Worm (Caenorhabditis elegans) whole organism, mixed stage, embryonic: Measurements from ENCODE around the gene rpl-28.

Source experiments
- M03D4.4 ChIP-seq: sonication (generic microtip); optimal IDR thresholded peaks from 2 replicates; lab custom pipeline; 2017; ENCODE audit warnings: mild to moderate bottlenecking, missing genetic modification characterization, missing compliant biosample characterization
- bed-3 ChIP-seq: fragments of 200-800 bp; sonication (Bioruptor generic); optimal IDR thresholded peaks from 3 replicates; lab custom pipeline; 2018; ENCODE audit warnings: mild to moderate bottlenecking, missing genetic modification characterization, moderate library complexity, missing compliant biosample characterization
- blmp-1 ChIP-seq: fragments of 150-350 bp; optimal IDR thresholded peaks from 2 replicates; lab custom pipeline; 2014; ENCODE audit warnings: missing biosample characterization, missing genetic modification characterization
- ceh-39 ChIP-seq: fragments of 150-350 bp; optimal IDR thresholded peaks from 2 replicates; lab custom pipeline; 2014; ENCODE audit warnings: missing biosample characterization, missing genetic modification characterization
- ceh-43 ChIP-seq: fragments of 200-800 bp; sonication (Bioruptor generic); optimal IDR thresholded peaks from 2 replicates; lab custom pipeline; 2018; ENCODE audit warnings: mild to moderate bottlenecking, missing genetic modification characterization, moderate library complexity, missing compliant biosample characterization
- ceh-83 ChIP-seq: fragments of 200-800 bp; sonication (Bioruptor generic); optimal IDR thresholded peaks from 2 replicates; lab custom pipeline; 2018; ENCODE audit warnings: mild to moderate bottlenecking, missing genetic modification characterization, missing compliant biosample characterization
- ces-1 ChIP-seq: fragments of 150-350 bp; optimal IDR thresholded peaks from 2 replicates; lab custom pipeline; 2014; ENCODE audit warnings: missing biosample characterization, missing genetic modification reagents, missing genetic modification characterization
- cnd-1 ChIP-seq: fragments of 200-800 bp; sonication (Bioruptor generic); optimal IDR thresholded peaks from 2 replicates; lab custom pipeline; 2018; ENCODE audit warnings: mild to moderate bottlenecking, missing genetic modification characterization, missing compliant biosample characterization
- elt-1 ChIP-seq: sonication (generic microtip); optimal IDR thresholded peaks from 2 replicates; lab custom pipeline; 2017; ENCODE audit warnings: missing genetic modification characterization, mild to moderate bottlenecking, missing compliant biosample characterization, antibody characterized with exemption, moderate library complexity, borderline replicate concordance; ENCODE audit not compliant: insufficient read depth
- elt-3 ChIP-seq: fragments of 150-350 bp; optimal IDR thresholded peaks from 2 replicates; lab custom pipeline; 2014; ENCODE audit warnings: missing biosample characterization, missing genetic modification characterization
- flh-1 ChIP-seq: fragments of 200-800 bp; sonication (Bioruptor generic); optimal IDR thresholded peaks from 2 replicates; lab custom pipeline; 2018; ENCODE audit warnings: mild to moderate bottlenecking, missing genetic modification characterization, moderate library complexity, missing compliant biosample characterization
- ham-2 ChIP-seq: fragments of 200-800 bp; sonication (Bioruptor generic); optimal IDR thresholded peaks from 2 replicates; lab custom pipeline; 2018; ENCODE audit warnings: mild to moderate bottlenecking, missing genetic modification characterization, missing compliant biosample characterization
- hlh-1 ChIP-seq: fragments of 150-350 bp; optimal IDR thresholded peaks from 2 replicates; lab custom pipeline; 2014; ENCODE audit warnings: missing biosample characterization, missing genetic modification reagents, missing genetic modification characterization
- lin-13 ChIP-seq: fragments of 150-350 bp; optimal IDR thresholded peaks from 2 replicates; lab custom pipeline; 2014; ENCODE audit warnings: missing biosample characterization, missing genetic modification characterization
- lin-32 ChIP-seq: fragments of 200-800 bp; sonication (Bioruptor generic); optimal IDR thresholded peaks from 2 replicates; lab custom pipeline; 2018; ENCODE audit warnings: mild to moderate bottlenecking, missing genetic modification characterization, missing compliant biosample characterization
- mab-5 ChIP-seq: fragments of 150-350 bp; optimal IDR thresholded peaks from 2 replicates; lab custom pipeline; 2014; ENCODE audit warnings: missing biosample characterization, missing genetic modification characterization
- mep-1 ChIP-seq: fragments of 150-350 bp; optimal IDR thresholded peaks from 2 replicates; lab custom pipeline; 2017; ENCODE audit warnings: missing biosample characterization, missing genetic modification reagents, missing genetic modification characterization, inconsistent platforms
- mls-2 ChIP-seq: sonication (generic microtip); optimal IDR thresholded peaks from 2 replicates; lab custom pipeline; 2016; ENCODE audit warnings: mild to moderate bottlenecking, missing genetic modification characterization, moderate library complexity, missing compliant biosample characterization
- nhr-12 ChIP-seq: fragments of 150-350 bp; optimal IDR thresholded peaks from 2 replicates; lab custom pipeline; 2014; ENCODE audit warnings: missing biosample characterization, missing genetic modification characterization
- nhr-2 ChIP-seq: fragments of 150-350 bp; optimal IDR thresholded peaks from 2 replicates; lab custom pipeline; 2014; ENCODE audit warnings: missing biosample characterization, missing genetic modification characterization
- nhr-28 ChIP-seq: fragments of 150-350 bp; optimal IDR thresholded peaks from 2 replicates; lab custom pipeline; 2014; ENCODE audit warnings: missing biosample characterization, missing genetic modification characterization
- nhr-76 ChIP-seq: sonication (generic microtip); optimal IDR thresholded peaks from 2 replicates; lab custom pipeline; 2017; ENCODE audit warnings: missing biosample characterization, missing genetic modification characterization
- pha-4 ChIP-seq: fragments of 150-350 bp; optimal IDR thresholded peaks from 2 replicates; lab custom pipeline; 2018; ENCODE audit warnings: missing biosample characterization, missing genetic modification reagents, missing genetic modification characterization
- sem-2 ChIP-seq: fragments of 200-800 bp; sonication (Bioruptor generic); optimal IDR thresholded peaks from 2 replicates; lab custom pipeline; 2018; ENCODE audit warnings: mild to moderate bottlenecking, missing genetic modification characterization, missing compliant biosample characterization
- snpc-4 ChIP-seq: fragments of 150-350 bp; optimal IDR thresholded peaks from 2 replicates; lab custom pipeline; 2014; ENCODE audit warnings: missing biosample characterization, missing genetic modification characterization
- sptf-1 ChIP-seq: sonication (generic microtip); optimal IDR thresholded peaks from 2 replicates; lab custom pipeline; 2017; ENCODE audit warnings: mild to moderate bottlenecking, missing genetic modification characterization, moderate library complexity, missing compliant biosample characterization
- tbx-8 ChIP-seq: fragments of 200-800 bp; sonication (Bioruptor generic); optimal IDR thresholded peaks from 2 replicates; lab custom pipeline; 2018; ENCODE audit warnings: mild to moderate bottlenecking, missing genetic modification characterization, moderate library complexity, missing compliant biosample characterization
- unc-120 ChIP-seq: sonication (generic microtip); optimal IDR thresholded peaks from 2 replicates; lab custom pipeline; 2017; ENCODE audit warnings: missing genetic modification characterization, missing compliant biosample characterization; ENCODE audit not compliant: poor library complexity, severe bottlenecking
- unc-39 ChIP-seq: fragments of 150-350 bp; optimal IDR thresholded peaks from 2 replicates; lab custom pipeline; 2014; ENCODE audit warnings: missing biosample characterization, missing genetic modification characterization
- unc-62 ChIP-seq: fragments of 150-350 bp; optimal IDR thresholded peaks from 2 replicates; lab custom pipeline; 2014; ENCODE audit warnings: missing biosample characterization, missing genetic modification reagents, missing genetic modification characterization
- zip-8 ChIP-seq: fragments of 150-350 bp; optimal IDR thresholded peaks from 2 replicates; lab custom pipeline; 2014; ENCODE audit warnings: missing biosample characterization, missing genetic modification characterization

Gene rpl-28

DNA sequence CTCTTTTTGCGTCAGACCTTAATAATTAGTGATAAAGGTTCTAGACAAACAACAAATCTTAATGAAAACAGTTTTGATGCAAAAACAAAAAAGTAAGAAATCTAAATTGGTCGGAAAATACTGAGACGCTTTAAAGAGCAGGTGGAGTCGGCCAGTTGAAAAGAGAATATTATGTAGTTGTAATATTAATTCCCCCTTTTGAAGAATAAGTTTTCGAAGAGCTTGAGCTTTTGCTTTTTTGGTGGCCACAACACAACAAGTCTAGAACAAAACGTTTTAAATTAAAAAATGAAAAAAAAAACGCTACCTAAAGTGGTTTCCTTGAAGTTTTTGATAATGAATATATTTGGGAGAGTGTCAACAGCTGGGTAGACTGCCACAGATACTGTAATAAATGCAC lies 11.5 kb downstream of the rpl-28 start, which contains the start of gene str-178:
TSS of gene str-178 (minus strand) at position 101 of the 400 bp plus-strand sequence.
- TF ChIP-seq nhr-76, result no peak
- TF ChIP-seq lin-13 (tag; lab: Kevin White, UChicago), result no peak
- no peak for TF ChIP-seq ces-1
- no peak for TF ChIP-seq hlh-1 (tag; lab: Kevin White, UChicago)
- no peak for TF ChIP-seq lin-32 (GFP tag; lab: Kevin White, UChicago)
- no peak for TF ChIP-seq nhr-2 (tag; lab: Kevin White, UChicago)
- no peak for TF ChIP-seq blmp-1 (tag; lab: Kevin White, UChicago)
- no peak for TF ChIP-seq elt-3 (tag; lab: Kevin White, UChicago)
- no peak for TF ChIP-seq pha-4 (tag; lab: Kevin White, UChicago)
- no peak for TF ChIP-seq flh-1 (GFP tag; lab: Kevin White, UChicago)
- TF ChIP-seq bed-3 (GFP tag; lab: Kevin White, UChicago), result no peak

DNA sequence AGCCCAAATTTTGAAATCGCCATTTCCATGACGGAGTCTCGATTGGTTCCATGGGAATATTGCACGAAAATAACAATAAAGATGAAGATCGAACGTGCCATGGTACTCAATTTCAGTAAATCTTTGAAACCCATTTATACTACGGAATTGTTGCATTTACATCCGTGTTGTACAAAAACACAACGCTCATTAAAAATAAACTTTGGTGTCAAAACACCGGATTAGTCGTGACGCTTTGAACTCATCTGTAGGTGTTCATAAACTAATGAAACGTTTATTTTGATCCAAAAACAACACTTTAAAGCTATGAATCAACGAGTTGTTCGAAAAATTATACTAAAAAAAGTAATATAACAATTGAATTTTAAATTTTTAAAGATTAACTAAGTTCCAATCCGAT lies 13.8 kb downstream of the rpl-28 start, which contains the start of gene R11D1.4:
TSS of gene R11D1.4 (minus strand) at position 101 of the 400 bp plus-strand sequence.
- TF ChIP-seq ces-1, result no peak
- TF ChIP-seq nhr-76, result no peak
- TF ChIP-seq nhr-2 (tag; lab: Kevin White, UChicago), result no peak
- TF ChIP-seq sem-2, result no peak
- TF ChIP-seq elt-3 (tag; lab: Kevin White, UChicago), result no peak
- TF ChIP-seq, all 35 proteins: peak for 0

DNA sequence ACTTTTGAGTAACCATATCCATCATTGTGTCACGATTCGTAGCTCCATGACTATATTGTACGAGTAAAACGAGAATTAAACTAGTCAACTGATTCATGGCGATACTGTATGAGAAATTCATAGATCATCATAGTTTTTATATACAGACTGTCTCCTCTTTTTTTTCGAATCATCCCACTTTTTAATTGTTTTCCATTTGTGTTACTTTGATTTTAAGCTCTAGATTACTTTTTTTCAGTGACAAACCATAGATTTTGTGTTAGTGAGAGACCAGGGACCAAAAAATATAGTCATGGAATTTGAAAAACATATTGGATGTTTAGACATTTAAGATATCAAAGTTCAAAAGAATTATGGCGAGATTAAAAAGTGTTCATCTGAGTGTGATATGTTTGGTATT lies 15.9 kb downstream of the rpl-28 start, which contains the start of gene R11D1.3:
TSS of gene R11D1.3 (minus strand) at position 101 of the 400 bp plus-strand sequence.
- TF ChIP-seq M03D4.4 (tag; lab: Kevin White, UChicago) (no peak), pha-4 (tag; lab: Kevin White, UChicago) (no peak), ceh-43 (no peak), snpc-4 (tag; lab: Kevin White, UChicago) (no peak), elt-1 (tag; lab: Kevin White, UChicago) (no peak), lin-13 (tag; lab: Kevin White, UChicago) (no peak), unc-39 (tag; lab: Kevin White, UChicago) (no peak), tbx-8 (GFP tag; lab: Kevin White, UChicago) (no peak), flh-1 (GFP tag; lab: Kevin White, UChicago) (no peak), sem-2 (no peak), mab-5 (tag; lab: Kevin White, UChicago) (no peak), zip-8 (tag; lab: Kevin White, UChicago) (no peak), mep-1 (tag; lab: Kevin White, UChicago) (no peak), nhr-28 (no peak), hlh-1 (tag; lab: Kevin White, UChicago) (no peak), sptf-1 (tag; lab: Kevin White, UChicago) (no peak), ceh-39 (no peak), blmp-1 (tag; lab: Kevin White, UChicago) (no peak), unc-120 (tag; lab: Kevin White, UChicago) (no peak)

DNA sequence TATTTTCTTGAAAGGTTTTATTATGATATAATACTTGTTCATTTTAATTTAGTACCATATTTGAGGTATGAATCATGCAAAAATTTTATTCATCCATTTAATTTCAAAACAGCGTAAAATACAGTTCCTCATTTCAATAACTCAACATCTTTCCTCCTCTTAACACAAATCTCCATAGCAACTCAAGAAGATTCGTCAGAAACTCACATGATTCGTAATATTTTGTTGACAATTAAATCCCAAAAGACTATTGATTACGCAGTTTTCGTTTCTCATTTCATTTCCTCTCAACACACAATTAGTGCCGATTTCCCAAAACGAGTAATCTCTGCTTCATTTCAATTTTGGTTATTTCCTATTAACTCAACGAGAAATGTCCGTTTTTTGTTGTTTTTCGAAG lies 19.6 kb downstream of the rpl-28 start, which contains the start of gene R11D1.2:
TSS of gene R11D1.2 (plus strand) at position 301 of the 400 bp plus-strand sequence.
- TF ChIP-seq mep-1 (tag; lab: Kevin White, UChicago) (no peak), nhr-12 (no peak), unc-120 (tag; lab: Kevin White, UChicago) (no peak), mab-5 (tag; lab: Kevin White, UChicago) (no peak), nhr-76 (no peak), mls-2 (tag; lab: Kevin White, UChicago) (no peak), unc-39 (tag; lab: Kevin White, UChicago) (no peak), hlh-1 (tag; lab: Kevin White, UChicago) (no peak), ceh-39 (no peak)

DNA sequence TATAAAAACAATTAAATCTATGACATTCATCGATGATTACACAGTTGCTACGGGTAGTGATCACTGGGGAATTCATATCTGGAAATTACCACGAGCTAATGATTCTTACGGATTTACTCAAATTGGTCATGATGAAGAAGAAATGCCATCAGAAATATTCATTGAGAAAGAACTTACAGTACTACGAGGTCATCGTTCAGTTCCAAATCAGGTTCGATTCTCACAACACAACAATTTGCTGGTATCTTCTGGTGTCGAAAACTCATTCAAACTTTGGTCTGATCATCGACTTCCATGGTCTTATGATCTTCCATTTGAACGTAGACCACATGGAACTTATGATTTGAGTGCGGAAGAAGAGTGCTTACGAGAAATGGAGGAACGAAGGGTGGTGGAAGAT lies 21.4 kb downstream of the rpl-28 start:
- TF ChIP-seq unc-39 (tag; lab: Kevin White, UChicago) (no peak), mab-5 (tag; lab: Kevin White, UChicago) (no peak), nhr-28 (no peak), bed-3 (GFP tag; lab: Kevin White, UChicago) (no peak), zip-8 (tag; lab: Kevin White, UChicago) (no peak), snpc-4 (tag; lab: Kevin White, UChicago) (no peak), M03D4.4 (tag; lab: Kevin White, UChicago) (no peak), unc-62 (GFP tag; lab: Kevin White, UChicago) (no peak), blmp-1 (tag; lab: Kevin White, UChicago) (no peak), sem-2 (no peak), nhr-76 (no peak), pha-4 (tag; lab: Kevin White, UChicago) (no peak), cnd-1 (no peak), nhr-2 (tag; lab: Kevin White, UChicago) (no peak), ces-1 (no peak), hlh-1 (tag; lab: Kevin White, UChicago) (no peak), ham-2 (GFP tag; lab: Kevin White, UChicago) (no peak), ceh-83 (GFP tag; lab: Kevin White, UChicago) (no peak)
